Worm (Caenorhabditis elegans) whole organism, L1 larva: ENCODE measurements around the gene C39B5.14.

Experiments used
- aha-1 ChIP-seq: fragments of 150-350 bp; optimal IDR thresholded peaks from 2 replicates; lab custom pipeline; 2014; ENCODE audit warnings: missing biosample characterization, missing genetic modification characterization
- ama-1 ChIP-seq: fragments of 150-350 bp; optimal IDR thresholded peaks from 2 replicates; lab custom pipeline; 2014
- ces-1 ChIP-seq: fragments of 150-350 bp; optimal IDR thresholded peaks from 2 replicates; lab custom pipeline; 2014; ENCODE audit warnings: missing biosample characterization, missing genetic modification reagents, missing genetic modification characterization
- fos-1 ChIP-seq: fragments of 150-350 bp; optimal IDR thresholded peaks from 2 replicates; lab custom pipeline; 2014; ENCODE audit warnings: missing biosample characterization, missing genetic modification characterization
- mdl-1 ChIP-seq, 2 experiments: fragments of 150-350 bp; optimal IDR thresholded peaks; 2 replicates each; lab custom pipeline; 2014 to 2017; ENCODE audit warnings: missing biosample characterization in 2 of 2, missing genetic modification characterization in 2 of 2, inconsistent platforms in 1 of 2
- nhr-11 ChIP-seq: fragments of 150-350 bp; optimal IDR thresholded peaks from 2 replicates; lab custom pipeline; 2014; ENCODE audit warnings: missing biosample characterization, missing genetic modification characterization
- nhr-12 ChIP-seq: sonication (generic microtip); optimal IDR thresholded peaks from 2 replicates; lab custom pipeline; 2017; ENCODE audit warnings: missing biosample characterization, missing genetic modification characterization
- nhr-76 ChIP-seq: sonication (generic microtip); optimal IDR thresholded peaks from 2 replicates; lab custom pipeline; 2017; ENCODE audit warnings: missing biosample characterization, missing genetic modification characterization
- pag-3 ChIP-seq: sonication (generic microtip); optimal IDR thresholded peaks from 2 replicates; lab custom pipeline; 2017; ENCODE audit warnings: missing genetic modification characterization, mild to moderate bottlenecking, missing compliant biosample characterization, antibody characterized with exemption, borderline replicate concordance; ENCODE audit not compliant: insufficient read depth
- skn-1 ChIP-seq: fragments of 150-350 bp; optimal IDR thresholded peaks from 2 replicates; lab custom pipeline; 2014; ENCODE audit warnings: missing biosample characterization, missing genetic modification characterization
- sup-37 ChIP-seq: fragments of 200-800 bp; sonication (Bioruptor generic); optimal IDR thresholded peaks from 2 replicates; lab custom pipeline; 2018; ENCODE audit warnings: mild to moderate bottlenecking, missing genetic modification characterization, missing compliant biosample characterization
- unc-30 ChIP-seq: sonication (generic microtip); optimal IDR thresholded peaks from 2 replicates; lab custom pipeline; 2017; ENCODE audit warnings: missing biosample characterization, missing genetic modification characterization
- ztf-4 ChIP-seq: fragments of 150-350 bp; optimal IDR thresholded peaks from 2 replicates; lab custom pipeline; 2014; ENCODE audit warnings: missing biosample characterization, missing genetic modification characterization

DNA sequence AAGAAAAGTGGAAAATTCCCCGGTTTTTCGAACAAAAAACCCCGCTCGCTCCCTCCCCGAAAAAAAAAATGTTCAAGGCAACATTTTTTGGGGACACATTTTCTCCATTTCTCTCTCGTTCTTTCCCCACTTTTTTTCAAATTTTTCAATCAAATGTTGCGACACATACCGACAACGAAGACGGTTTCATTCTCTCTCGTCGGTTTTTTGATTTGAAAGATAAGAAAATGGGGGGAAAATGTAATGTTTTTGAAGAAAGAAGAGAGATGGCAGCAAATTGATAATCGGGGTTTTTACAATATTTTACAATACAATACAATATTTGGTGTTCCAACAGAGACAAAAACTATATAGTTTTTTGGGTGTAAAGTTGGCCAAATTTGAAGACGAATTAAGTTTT lies 41.8 kb upstream of the C39B5.14 start:
- TF ChIP-seq nhr-12 (tag; lab: Kevin White, UChicago) (no peak), ces-1 (no peak), unc-30 (no peak), mdl-1 (tag; optimal IDR thresholded peaks at IDR 0.05; lab: Kevin White, UChicago) (no peak), sup-37 (GFP tag; lab: Kevin White, UChicago) (no peak), fos-1 (tag; lab: Kevin White, UChicago) (no peak), ama-1 (lab: Kevin White, UChicago) (peak; percentile 22), nhr-11 (no peak), skn-1 (tag; lab: Kevin White, UChicago) (peak; percentile 4), pag-3 (tag; lab: Kevin White, UChicago) (no peak), ztf-4 (tag; lab: Kevin White, UChicago) (no peak), nhr-76 (tag; lab: Kevin White, UChicago) (no peak), aha-1 (tag; lab: Kevin White, UChicago) (no peak)
